Fruit fly (Drosophila melanogaster): ENCODE measurements around the gene Grx1.

Gene Grx1

DNA sequence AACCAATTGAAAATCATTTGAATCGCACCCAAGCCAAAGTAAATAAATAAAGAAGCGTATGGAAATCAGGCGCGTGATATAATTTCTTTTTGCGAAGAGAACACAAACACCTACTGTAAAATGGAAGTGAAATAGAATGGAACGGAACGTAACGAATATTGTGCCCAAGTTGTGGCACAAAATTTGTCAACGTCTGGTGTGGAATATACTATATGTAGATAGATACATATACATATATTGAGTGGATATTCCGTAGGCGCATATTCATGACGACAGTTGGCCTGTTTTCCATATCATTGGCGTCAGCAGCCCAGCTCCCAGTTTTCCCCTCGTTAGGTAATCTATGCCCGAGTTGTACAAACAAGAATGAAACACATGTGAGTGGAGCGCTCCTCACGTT is 36.8 kb upstream of the Grx1 start (continued):
- TF ChIP-seq CG1603 (tag; optimal IDR thresholded peaks at IDR 0.05) (no peak), sens (GFP tag) (peak; percentile 25), Mes4 (GFP tag; optimal IDR thresholded peaks at IDR 0.05) (no peak), bsh (GFP tag; optimal IDR thresholded peaks at IDR 0.05) (no peak), Fer1 (GFP tag; optimal IDR thresholded peaks at IDR 0.05) (no peak), Asciz (GFP tag; optimal IDR thresholded peaks at IDR 0.05) (no peak), tx (GFP tag; optimal IDR thresholded peaks at IDR 0.05) (no peak), CG7786 (GFP tag; optimal IDR thresholded peaks at IDR 0.05) (no peak), CG8281 (tag; optimal IDR thresholded peaks at IDR 0.05) (no peak), Dref (GFP tag; IDR thresholded peaks at IDR 0.05) (no peak), her (GFP tag; optimal IDR thresholded peaks at IDR 0.05) (no peak)

DNA sequence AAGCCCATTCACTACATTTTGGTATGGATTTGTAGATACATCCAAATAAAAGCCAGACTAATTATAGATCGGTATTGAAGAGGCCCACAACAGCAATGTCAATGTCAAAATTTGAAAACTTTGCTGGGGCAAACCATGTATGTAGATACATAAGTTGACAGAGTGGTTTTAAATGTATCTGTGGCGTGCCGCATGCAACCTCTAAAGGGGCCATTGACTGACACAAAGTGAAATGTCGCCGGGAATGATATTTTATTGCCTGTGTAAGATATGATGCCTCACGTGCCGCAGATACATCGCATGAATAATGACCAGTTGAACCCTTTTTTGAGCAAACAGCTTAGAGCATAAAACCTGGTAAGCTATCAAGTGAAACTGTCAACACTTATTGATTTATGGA is 36.3 kb upstream of the Grx1 start:
- no peak for TF ChIP-seq pb (GFP tag; optimal IDR thresholded peaks at IDR 0.05)
- TF ChIP-seq sug (tag; optimal IDR thresholded peaks at IDR 0.05): peak; percentile 1
- peak; percentile 33 for TF ChIP-seq oc (tag; optimal IDR thresholded peaks at IDR 0.05)
- TF ChIP-seq CG32767 (GFP tag; IDR thresholded peaks at IDR 0.05): 0 out of 2 replicates have a peak, but pooled peaks have one; percentile 43
- peak; percentile 74 for TF ChIP-seq lab (GFP tag; optimal IDR thresholded peaks at IDR 0.05)
- no peak for TF ChIP-seq Sox102F (GFP tag; optimal IDR thresholded peaks at IDR 0.05)
- TF ChIP-seq HLHmδ (GFP tag; optimal IDR thresholded peaks at IDR 0.05): peak; percentile 41
- peak; percentile 55 for TF ChIP-seq cwo (GFP tag; optimal IDR thresholded peaks at IDR 0.05)
- TF ChIP-seq Bgb (GFP tag; IDR thresholded peaks at IDR 0.05; ENCODE audit: partially characterized antibody): 0 out of 2 replicates have a peak, but pooled peaks have one; percentile 6
- peak; percentile 35 for TF ChIP-seq Kr (GFP tag; optimal IDR thresholded peaks at IDR 0.05)
- no peak for TF ChIP-seq sima (GFP tag; optimal IDR thresholded peaks at IDR 0.05)
- 0 out of 2 replicates have a peak, but pooled peaks have one; percentile 32 for TF ChIP-seq seq (GFP tag; IDR thresholded peaks at IDR 0.05)
- TF ChIP-seq sens-2 (GFP tag; IDR thresholded peaks at IDR 0.05): 0 out of 2 replicates have a peak, but pooled peaks have one; percentile 16
- TF ChIP-seq cg (GFP tag; optimal IDR thresholded peaks at IDR 0.05): peak; percentile 12
- peak; percentile 18 for TF ChIP-seq sd (tag; optimal IDR thresholded peaks at IDR 0.05)
- TF ChIP-seq bbx (GFP tag; IDR thresholded peaks at IDR 0.05; ENCODE audit: partially characterized antibody): 0 out of 2 replicates have a peak, but pooled peaks have one; percentile 24
- peak; percentile 24 for TF ChIP-seq kni (GFP tag; optimal IDR thresholded peaks at IDR 0.05)
- TF ChIP-seq CG12769 (tag; optimal IDR thresholded peaks at IDR 0.05): peak; percentile 2
- TF ChIP-seq CG8089 (GFP tag; optimal IDR thresholded peaks at IDR 0.05): no peak
- TF ChIP-seq CG6813 (GFP tag; optimal IDR thresholded peaks at IDR 0.05): peak; percentile 39
- TF ChIP-seq Oaz (GFP tag; IDR thresholded peaks at IDR 0.05): no peak
- peak in 1 of 3 experiments; percentile 22 for TF ChIP-seq lola (GFP tag; optimal IDR thresholded peaks at IDR 0.05)
- peak; percentile 55; the same call in 2 of the 3 replicates for TF ChIP-seq CG2199 (GFP tag; IDR thresholded peaks at IDR 0.05)
- peak; percentile 73 for TF ChIP-seq Med (GFP tag)

DNA sequence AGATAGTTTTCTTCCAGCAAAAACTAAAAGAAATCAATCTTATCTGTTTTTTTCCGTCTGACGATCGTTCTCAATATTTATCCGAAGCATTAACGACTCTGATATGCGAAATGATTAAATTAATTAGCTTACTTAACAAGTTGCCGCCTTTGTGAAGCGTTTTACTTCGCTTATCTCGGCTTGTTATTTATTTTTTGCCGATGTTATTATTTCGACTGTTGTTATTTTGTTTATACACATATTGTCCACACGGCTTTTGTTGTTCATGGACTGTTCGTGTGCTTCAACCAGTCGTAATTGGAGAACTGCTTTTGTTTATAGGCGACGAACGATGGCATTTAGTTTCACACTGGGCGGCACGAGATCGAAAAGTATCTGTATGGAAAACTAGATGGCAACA is 35.8 kb upstream of the Grx1 start:
- TF ChIP-seq Adf1 (GFP tag; IDR thresholded peaks at IDR 0.05) (no peak), CG15696 (tag; optimal IDR thresholded peaks at IDR 0.05) (peak; percentile 5), nmo (GFP tag; optimal IDR thresholded peaks at IDR 0.05) (no peak), Lpt (GFP tag; optimal IDR thresholded peaks at IDR 0.05) (no peak), Nf-YA (GFP tag; IDR thresholded peaks at IDR 0.05) (no peak), scrt (GFP tag; optimal IDR thresholded peaks at IDR 0.05) (peak; percentile 11), CG6813 (GFP tag; optimal IDR thresholded peaks at IDR 0.05) (peak; percentile 58), unc-4 (GFP tag; IDR thresholded peaks at IDR 0.05; ENCODE audit: partially characterized antibody) (no peak), Hr39 (optimal IDR thresholded peaks at IDR 0.05) (no peak), ro (GFP tag; IDR thresholded peaks at IDR 0.05) (no peak), Xbp1 (GFP tag; optimal IDR thresholded peaks at IDR 0.05) (no peak), CG7357 (GFP tag; IDR thresholded peaks at IDR 0.05) (no peak), p53 (GFP tag; optimal IDR thresholded peaks at IDR 0.05) (no peak), CG7963 (GFP tag; IDR thresholded peaks at IDR 0.05; ENCODE audit: partially characterized antibody) (no peak), pzg (GFP tag; optimal IDR thresholded peaks at IDR 0.05) (no peak), CG18262 (tag; optimal IDR thresholded peaks at IDR 0.05) (no peak)
